Worm (Caenorhabditis elegans): ENCODE measurements around the gene srw-100.

DNA sequence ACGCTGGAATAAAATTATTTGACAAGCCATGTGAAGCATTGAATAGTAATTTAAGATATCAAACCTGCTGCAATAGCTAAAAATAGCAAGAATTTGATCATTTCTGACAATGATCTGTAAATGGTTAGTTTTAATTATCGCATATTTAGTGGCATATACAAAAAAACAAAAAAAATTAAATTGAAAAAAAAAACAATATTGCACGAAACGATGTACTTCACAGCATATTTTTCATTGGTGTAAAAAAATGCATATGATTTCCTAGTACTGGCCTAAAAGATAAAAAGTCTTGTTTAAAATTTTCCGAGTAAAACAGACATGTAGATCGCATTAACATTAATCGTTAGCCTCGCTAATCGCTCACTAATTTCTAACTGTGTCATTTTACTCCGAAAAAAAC is 38.0 kb downstream of the srw-100 start, which contains the start of gene ZK697.8:
- TF ChIP-seq cog-1 (tag; optimal IDR thresholded peaks at IDR 0.05): no peak
- TF ChIP-seq flt-1 (GFP tag; IDR thresholded peaks at IDR 0.05): no peak

Data from whole organism, midembryonic.